Fruit fly (Drosophila melanogaster) Kc167 (cell line): Measurements from ENCODE around the gene CG6015.

Source experiments
- Myc ChIP-seq: fragments of >200 bp; optimal IDR thresholded peaks from 2 replicates; lab custom pipeline; 2017; ENCODE audit warnings: missing external identifiers
- Sin3A ChIP-seq: fragments of >200 bp; optimal IDR thresholded peaks from 2 replicates; lab custom pipeline; 2018; ENCODE audit warnings: missing external identifiers
- h ChIP-seq: fragments of >200 bp; optimal IDR thresholded peaks from 3 replicates; lab custom pipeline; 2018; ENCODE audit warnings: missing external identifiers
- insv ChIP-seq: fragments of >200 bp; optimal IDR thresholded peaks from 3 replicates; lab custom pipeline; 2018; ENCODE audit warnings: missing external identifiers
- psq ChIP-seq: fragments of >200 bp; optimal IDR thresholded peaks from 2 replicates; lab custom pipeline; 2017; ENCODE audit warnings: missing external identifiers
- ttk ChIP-seq: sonication (Bioruptor generic); optimal IDR thresholded peaks from 2 replicates; lab custom pipeline; 2017; ENCODE audit warnings: missing external identifiers

DNA sequence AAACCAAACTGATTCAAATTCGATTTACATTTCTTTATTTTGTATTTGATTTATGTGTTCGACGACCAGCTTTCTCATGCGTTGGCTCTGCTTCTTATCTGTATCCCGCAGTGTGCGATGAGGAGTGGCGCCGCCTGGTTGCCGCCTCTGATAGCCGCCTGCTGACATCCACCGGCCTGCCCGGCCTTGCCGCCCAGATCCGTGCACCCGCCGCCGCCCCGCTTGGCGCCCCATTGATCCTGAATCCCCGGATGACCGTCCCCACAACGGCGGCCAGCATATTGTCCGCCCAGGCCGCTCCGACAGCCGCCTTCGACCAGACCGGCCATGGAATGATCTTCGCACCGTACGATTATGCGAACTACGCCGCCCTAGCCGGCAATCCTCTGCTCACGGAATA, 37.5 kb upstream of the CG6015 start:
- TF ChIP-seq h (lab: Kevin White, UChicago) (no peak), psq (lab: Kevin White, UChicago) (no peak), ttk (lab: Kevin White, UChicago) (no peak), insv (lab: Kevin White, UChicago) (no peak), Myc (lab: Kevin White, UChicago) (no peak), Sin3A (lab: Kevin White, UChicago) (no peak)
